Fruit fly (Drosophila melanogaster): ENCODE data around the gene CG3285.

The CG3285 gene

DNA sequence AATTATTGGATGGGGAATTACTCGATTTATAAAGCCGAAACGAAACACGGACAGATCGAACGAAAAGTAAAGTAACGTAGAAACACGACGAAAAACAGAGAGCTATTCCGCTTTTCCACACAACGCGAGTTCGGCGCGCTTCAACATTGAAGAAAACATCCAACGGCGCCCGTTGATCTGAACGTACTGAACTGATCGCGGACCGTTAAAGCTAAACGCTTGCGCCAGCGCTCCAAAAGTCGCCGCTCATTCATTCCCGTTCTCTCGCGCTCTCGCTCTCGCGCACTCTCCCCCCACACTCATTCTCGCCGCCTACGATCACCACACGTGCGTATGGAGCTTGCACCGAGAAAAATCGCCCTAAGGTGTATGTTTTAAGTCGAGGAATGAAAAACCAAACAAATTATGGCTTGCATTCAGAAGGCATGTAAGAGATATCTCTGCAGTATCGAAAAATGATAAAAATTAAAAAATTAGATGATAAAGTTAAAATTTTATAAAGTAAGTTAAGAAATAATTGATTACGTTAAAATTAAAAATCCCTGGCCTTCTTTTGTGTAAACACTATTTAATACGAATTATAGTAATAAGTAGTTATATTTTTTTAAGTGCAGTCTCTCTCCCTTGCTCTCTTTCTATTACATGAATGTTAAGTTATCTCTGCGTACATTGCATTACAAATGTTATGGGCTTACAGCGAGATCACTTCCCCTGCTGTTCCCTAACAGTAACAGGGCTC lies 24.1 kb downstream of the CG3285 start, which contains the start of gene E23 (continued):
- TF ChIP-seq CG2678 (tag; optimal IDR thresholded peaks at IDR 0.05) (peak; percentile 99), Med (GFP tag) (peak; percentile 98), mam (GFP tag; optimal IDR thresholded peaks at IDR 0.05) (peak; percentile 95), exex (tag; optimal IDR thresholded peaks at IDR 0.05) (peak; percentile 88), bigmax (GFP tag; optimal IDR thresholded peaks at IDR 0.05) (peak; percentile 48), Oli (tag; optimal IDR thresholded peaks at IDR 0.05) (peak; percentile 99), CG7745 (tag; optimal IDR thresholded peaks at IDR 0.05) (peak; percentile 58), Ptx1 (GFP tag; IDR thresholded peaks at IDR 0.05) (peak; percentile 99), hth (optimal IDR thresholded peaks at IDR 0.05) (no peak), salm (tag; optimal IDR thresholded peaks at IDR 0.05) (peak; percentile 98), CG14667 (GFP tag; IDR thresholded peaks at IDR 0.05) (peak; percentile 97), vfl (GFP tag; optimal IDR thresholded peaks at IDR 0.05) (peak; percentile 97), fu2 (GFP tag; optimal IDR thresholded peaks at IDR 0.05) (peak; percentile 94), ATbp (GFP tag; optimal IDR thresholded peaks at IDR 0.05) (peak; percentile 99), C15 (GFP tag; IDR thresholded peaks at IDR 0.05) (peak; percentile 96), Bdp1 (GFP tag; optimal IDR thresholded peaks at IDR 0.05) (peak; percentile 90), p53 (GFP tag; optimal IDR thresholded peaks at IDR 0.05) (peak; percentile 83), ems (GFP tag; optimal IDR thresholded peaks at IDR 0.05) (peak; percentile 95), klu (GFP tag; IDR thresholded peaks at IDR 0.05) (peak; percentile 98), CG9817 (tag; optimal IDR thresholded peaks at IDR 0.05) (peak; percentile 97), kah (GFP tag; optimal IDR thresholded peaks at IDR 0.05) (peak; percentile 94), dimm (GFP tag; IDR thresholded peaks at IDR 0.05) (peak; percentile 93), Hr51 (GFP tag; optimal IDR thresholded peaks at IDR 0.05) (peak; percentile 96 to 100), cas (GFP tag; IDR thresholded peaks at IDR 0.05) (peak; percentile 95), nau (GFP tag; optimal IDR thresholded peaks at IDR 0.05) (peak; percentile 97), Dip2 (GFP tag; IDR thresholded peaks at IDR 0.05) (peak; percentile 74; the same call in 1 of the 2 replicates), CG11695 (GFP tag; IDR thresholded peaks at IDR 0.05) (peak; percentile 99), CG6791 (GFP tag; IDR thresholded peaks at IDR 0.05; ENCODE audit: partially characterized antibody) (no peak), CG13424 (tag; optimal IDR thresholded peaks at IDR 0.05) (peak; percentile 99), CG1529 (GFP tag; optimal IDR thresholded peaks at IDR 0.05) (peak; percentile 99), Lhr (GFP tag; optimal IDR thresholded peaks at IDR 0.05) (peak; percentile 97), schlank (tag; optimal IDR thresholded peaks at IDR 0.05) (peak; percentile 92), CG8924 (tag; optimal IDR thresholded peaks at IDR 0.05) (peak; percentile 100), Antp (GFP tag; optimal IDR thresholded peaks at IDR 0.05) (peak; percentile 92), CG13296 (GFP tag; optimal IDR thresholded peaks at IDR 0.05) (peak; percentile 98), grau (tag; optimal IDR thresholded peaks at IDR 0.05) (peak; percentile 99), yki (optimal IDR thresholded peaks at IDR 0.05) (no peak), Kr (GFP tag; optimal IDR thresholded peaks at IDR 0.05) (peak; percentile 83), CG10431 (GFP tag; optimal IDR thresholded peaks at IDR 0.05) (peak; percentile 97), CG17612 (GFP tag; IDR thresholded peaks at IDR 0.05) (peak; percentile 95), crol (GFP tag; IDR thresholded peaks at IDR 0.05) (peak; percentile 92), lov (optimal IDR thresholded peaks at IDR 0.05) (no peak), lov (GFP tag; IDR thresholded peaks at IDR 0.05) (peak; percentile 94), CG6654 (GFP tag; optimal IDR thresholded peaks at IDR 0.05) (peak; percentile 92), ham (GFP tag; IDR thresholded peaks at IDR 0.05) (peak; percentile 92), CG18476 (GFP tag; optimal IDR thresholded peaks at IDR 0.05) (peak; percentile 96), HmgZ (tag; optimal IDR thresholded peaks at IDR 0.05) (peak; percentile 98), Asciz (GFP tag; optimal IDR thresholded peaks at IDR 0.05) (peak; percentile 99), ind (GFP tag; optimal IDR thresholded peaks at IDR 0.05) (peak; percentile 98), pb (GFP tag; optimal IDR thresholded peaks at IDR 0.05) (peak; percentile 84)

All from whole organism, embryonic.